Worm (Caenorhabditis elegans): ENCODE measurements around the gene drn-1.

- TF ChIP-seq ama-1 (optimal IDR thresholded peaks at IDR 0.05) (no peak), tra-4 (tag; optimal IDR thresholded peaks at IDR 0.05) (no peak), aly-1 (tag; optimal IDR thresholded peaks at IDR 0.05) (no peak)
These were observed 36.9 kb downstream of the drn-1 start for ce11 chrII:5234728-5235127.

Data from whole organism, early embryonic.